Worm (Caenorhabditis elegans) whole organism, young adult: Measurements from ENCODE around the gene bath-37.
A peak's percentile ranks its signal among the peaks of the same experiment; 100 is the strongest.

ENCODE experiments used
- B0019.2 ChIP-seq: fragments of 200-800 bp; sonication (Bioruptor generic); conservative IDR thresholded peaks from 2 replicates; pipeline ENCODE4 v1.3.6; 2022; ENCODE audit warnings: missing genetic modification reagents, missing genetic modification characterization, missing compliant biosample characterization
- C17E4.6 ChIP-seq: fragments of 200-800 bp; sonication (Bioruptor generic); IDR thresholded peaks from 2 replicates; pipeline ENCODE4 v1.3.6; 2022; ENCODE audit warnings: missing genetic modification reagents, missing genetic modification characterization, missing compliant biosample characterization
- F22D6.2 ChIP-seq: sonication (generic microtip); optimal IDR thresholded peaks from 2 replicates; lab custom pipeline; 2016; ENCODE audit warnings: mild to moderate bottlenecking, missing genetic modification characterization, missing compliant biosample characterization
- F57C9.4 ChIP-seq: sonication (generic microtip); optimal IDR thresholded peaks from 2 replicates; lab custom pipeline; 2017; ENCODE audit warnings: mild to moderate bottlenecking, missing genetic modification characterization, missing compliant biosample characterization
- T26A5.8 ChIP-seq: sonication (generic microtip); optimal IDR thresholded peaks from 2 replicates; lab custom pipeline; 2016; ENCODE audit warnings: missing genetic modification characterization, missing compliant biosample characterization
- Y67H2A.10 ChIP-seq: fragments of 200-800 bp; sonication (Bioruptor generic); conservative IDR thresholded peaks from 2 replicates; pipeline ENCODE4 v1.3.6; 2022; ENCODE audit warnings: missing genetic modification reagents, missing genetic modification characterization, missing compliant biosample characterization
- athp-1 ChIP-seq: sonication (generic microtip); optimal IDR thresholded peaks from 2 replicates; lab custom pipeline; 2017; ENCODE audit warnings: mild to moderate bottlenecking, missing genetic modification characterization, missing compliant biosample characterization
- attf-6 ChIP-seq: fragments of 200-800 bp; sonication (Bioruptor generic); IDR thresholded peaks from 2 replicates; pipeline ENCODE4 v1.3.6; 2022; ENCODE audit warnings: missing genetic modification reagents, missing genetic modification characterization, missing compliant biosample characterization
- cebp-1 ChIP-seq, 2 experiments: fragments of 200-800 bp in 1 of 2; sonication (Bioruptor generic) in 1 of 2; sonication (generic microtip) in 1 of 2; IDR thresholded peaks in 1 of 2; optimal IDR thresholded peaks in 1 of 2; 2 replicates each; pipeline versions ENCODE4 v1.3.6 to Lab custom; 2017 to 2022; ENCODE audit warnings: missing compliant biosample characterization in 2 of 2, missing genetic modification characterization in 2 of 2, mild to moderate bottlenecking in 1 of 2, missing genetic modification reagents in 1 of 2, moderate library complexity in 1 of 2
- cebp-2 ChIP-seq: fragments of 200-800 bp; sonication (Bioruptor generic); IDR thresholded peaks from 2 replicates; pipeline ENCODE4 v1.3.6; 2022; ENCODE audit warnings: missing genetic modification characterization, missing compliant biosample characterization
- ceh-79 ChIP-seq: sonication (generic microtip); optimal IDR thresholded peaks from 2 replicates; lab custom pipeline; 2017; ENCODE audit warnings: mild to moderate bottlenecking, missing genetic modification characterization, missing compliant biosample characterization
- egrh-3 ChIP-seq: fragments of 200-800 bp; sonication (Bioruptor generic); IDR thresholded peaks from 2 replicates; pipeline ENCODE4 v1.3.6; 2022; ENCODE audit warnings: missing genetic modification reagents, missing genetic modification characterization, missing compliant biosample characterization
- hmg-1.2 ChIP-seq: fragments of 200-800 bp; sonication (Bioruptor generic); IDR thresholded peaks from 2 replicates; pipeline ENCODE4 v1.3.6; 2022; ENCODE audit warnings: missing genetic modification reagents, missing genetic modification characterization, missing compliant biosample characterization
- hrde-1 ChIP-seq: sonication (generic microtip); optimal IDR thresholded peaks from 2 replicates; lab custom pipeline; 2016; ENCODE audit warnings: missing genetic modification characterization, mild to moderate bottlenecking, missing compliant biosample characterization, moderate library complexity, missing genotype, missing genetic modification reagents, borderline replicate concordance
- let-526 ChIP-seq: fragments of 200-800 bp; sonication (Bioruptor generic); IDR thresholded peaks from 2 replicates; pipeline ENCODE4 v1.3.6; 2022; ENCODE audit warnings: missing genetic modification reagents, missing genetic modification characterization, missing compliant biosample characterization
- lin-54 ChIP-seq: fragments of 200-800 bp; sonication (Bioruptor generic); optimal IDR thresholded peaks from 2 replicates; lab custom pipeline; 2018; ENCODE audit warnings: mild to moderate bottlenecking, missing genetic modification characterization, missing compliant biosample characterization
- lir-1 ChIP-seq: fragments of 200-800 bp; sonication (Bioruptor generic); conservative IDR thresholded peaks from 2 replicates; pipeline ENCODE4 v1.3.6; 2022; ENCODE audit warnings: missing genetic modification reagents, missing genetic modification characterization, missing compliant biosample characterization
- madf-10 ChIP-seq: sonication (generic microtip); optimal IDR thresholded peaks from 2 replicates; lab custom pipeline; 2016; ENCODE audit warnings: mild to moderate bottlenecking, missing genetic modification characterization, missing compliant biosample characterization
- mel-28 ChIP-seq: sonication (generic microtip); optimal IDR thresholded peaks from 2 replicates; lab custom pipeline; 2016; ENCODE audit warnings: borderline replicate concordance, mild to moderate bottlenecking, missing genetic modification characterization, missing compliant biosample characterization
- mxl-1 ChIP-seq: sonication (generic microtip); optimal IDR thresholded peaks from 2 replicates; lab custom pipeline; 2016; ENCODE audit warnings: missing genetic modification characterization, missing compliant biosample characterization
- nfya-1 ChIP-seq: sonication (generic microtip); optimal IDR thresholded peaks from 2 replicates; lab custom pipeline; 2017; ENCODE audit warnings: antibody characterized with exemption, missing compliant biosample characterization, missing genetic modification characterization, borderline replicate concordance; ENCODE audit not compliant: insufficient read depth
- nfya-2 ChIP-seq: fragments of 200-800 bp; sonication (Bioruptor generic); IDR thresholded peaks from 2 replicates; pipeline ENCODE4 v1.3.6; 2022; ENCODE audit warnings: missing genetic modification reagents, missing genetic modification characterization, missing compliant biosample characterization
- nhr-120 ChIP-seq: fragments of 200-800 bp; sonication (Bioruptor generic); IDR thresholded peaks from 2 replicates; pipeline ENCODE4 v1.3.6; 2022; ENCODE audit warnings: missing genetic modification characterization, missing compliant biosample characterization
- nhr-179 ChIP-seq: sonication (generic microtip); optimal IDR thresholded peaks from 2 replicates; lab custom pipeline; 2016; ENCODE audit warnings: mild to moderate bottlenecking, missing genetic modification characterization, missing compliant biosample characterization
- nhr-80 ChIP-seq: sonication (generic microtip); optimal IDR thresholded peaks from 2 replicates; lab custom pipeline; 2016; ENCODE audit warnings: missing genetic modification characterization, missing compliant biosample characterization
- repo-1 ChIP-seq: sonication (generic microtip); optimal IDR thresholded peaks from 2 replicates; lab custom pipeline; 2017; ENCODE audit warnings: mild to moderate bottlenecking, missing genetic modification characterization, missing compliant biosample characterization
- rpc-1 ChIP-seq, 2 experiments: fragments of 150-350 bp in 1 of 2; sonication (generic microtip) in 1 of 2; optimal IDR thresholded peaks; 2 replicates each; lab custom pipeline; 2014 to 2018; ENCODE audit warnings: missing biosample characterization in 1 of 2, missing genetic modification characterization in 1 of 2, missing genetic modification reagents in 1 of 2, missing genotype in 1 of 2
- sdz-38 ChIP-seq: sonication (generic microtip); optimal IDR thresholded peaks from 2 replicates; lab custom pipeline; 2016; ENCODE audit warnings: missing genotype, missing genetic modification characterization, missing compliant biosample characterization
- sea-2 ChIP-seq: fragments of 200-800 bp; sonication (Bioruptor generic); IDR thresholded peaks from 2 replicates; pipeline ENCODE4 v1.3.6; 2022; ENCODE audit warnings: missing genetic modification characterization, missing compliant biosample characterization
- sptf-2 ChIP-seq: fragments of 200-800 bp; sonication (Bioruptor generic); optimal IDR thresholded peaks from 2 replicates; lab custom pipeline; 2018; ENCODE audit warnings: mild to moderate bottlenecking, missing genetic modification characterization, missing compliant biosample characterization
- unc-62 ChIP-seq: fragments of 150-350 bp; optimal IDR thresholded peaks from 2 replicates; lab custom pipeline; 2014; ENCODE audit warnings: missing biosample characterization, missing genetic modification reagents, missing genetic modification characterization
- ztf-26 ChIP-seq: sonication (generic microtip); optimal IDR thresholded peaks from 2 replicates; lab custom pipeline; 2017; ENCODE audit warnings: missing genetic modification characterization, missing compliant biosample characterization
- ztf-28 ChIP-seq: fragments of 200-800 bp; sonication (Bioruptor generic); IDR thresholded peaks from 2 replicates; pipeline ENCODE4 v1.3.6; 2022; ENCODE audit warnings: missing genetic modification reagents, missing genetic modification characterization, missing compliant biosample characterization

The bath-37 gene

DNA sequence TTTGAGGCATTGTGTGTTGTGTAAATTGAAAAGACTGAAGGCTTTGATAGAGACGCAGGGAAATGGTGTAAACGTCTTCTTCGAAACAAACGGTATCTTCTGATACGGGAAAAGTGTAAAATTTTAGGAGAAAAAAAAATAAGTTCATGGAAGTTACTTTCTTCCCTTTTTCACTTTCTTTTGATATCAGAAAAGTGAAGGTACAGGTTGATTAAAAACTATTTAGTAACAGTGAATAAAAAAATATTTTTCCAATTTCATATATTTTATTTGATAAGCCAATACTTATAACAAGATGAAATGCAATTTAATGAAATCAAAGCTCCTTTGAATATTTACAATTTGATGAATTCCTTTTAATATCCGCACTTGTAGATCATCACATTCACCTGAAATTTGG is 41.6 kb downstream of the bath-37 start, which contains the start of gene col-129:
Gene col-129 (minus strand): TSS at position 101 of the 400 bp plus-strand sequence.
- no peak for TF ChIP-seq nfya-1
- TF ChIP-seq F22D6.2 (tag; lab: Kevin White, UChicago) = no peak
- no peak for TF ChIP-seq sea-2
- no peak for TF ChIP-seq repo-1 (tag; lab: Kevin White, UChicago)

DNA sequence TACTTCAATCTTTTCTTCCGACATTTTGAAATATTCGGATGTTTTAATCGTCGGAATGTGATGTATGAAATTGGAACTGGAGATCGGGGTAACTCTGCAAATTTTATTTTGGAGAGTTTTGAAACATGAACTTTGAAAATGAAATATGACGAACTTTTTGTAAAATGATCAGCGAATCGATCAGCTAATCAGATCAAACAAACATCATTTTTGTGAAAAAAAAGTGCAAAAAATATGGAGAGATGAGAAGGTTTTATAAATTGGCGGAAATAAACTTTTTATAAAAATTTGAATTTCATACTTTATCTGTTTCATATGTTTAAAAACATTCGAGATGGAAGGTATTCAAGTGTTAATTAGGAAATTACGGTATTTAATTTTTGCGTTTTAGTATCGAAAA is 42.8 kb downstream of the bath-37 start, which contains the start of gene dlc-2:
Gene dlc-2 (minus strand): TSS at position 101 of the 400 bp plus-strand sequence.
- TF ChIP-seq sptf-2 (GFP tag; lab: Kevin White, UChicago) (no peak), madf-10 (tag; lab: Kevin White, UChicago) (no peak), T26A5.8 (tag; lab: Kevin White, UChicago) (no peak), lir-1 (GFP tag; lab: Robert Waterston, UW) (no peak), mel-28 (tag; lab: Kevin White, UChicago) (no peak), C17E4.6 (GFP tag; lab: Robert Waterston, UW) (no peak), lin-54 (GFP tag; lab: Kevin White, UChicago) (no peak), ztf-28 (no peak), ceh-79 (tag; lab: Kevin White, UChicago) (no peak), F57C9.4 (tag; lab: Kevin White, UChicago) (no peak), let-526 (GFP tag; lab: Robert Waterston, UW) (no peak)

DNA sequence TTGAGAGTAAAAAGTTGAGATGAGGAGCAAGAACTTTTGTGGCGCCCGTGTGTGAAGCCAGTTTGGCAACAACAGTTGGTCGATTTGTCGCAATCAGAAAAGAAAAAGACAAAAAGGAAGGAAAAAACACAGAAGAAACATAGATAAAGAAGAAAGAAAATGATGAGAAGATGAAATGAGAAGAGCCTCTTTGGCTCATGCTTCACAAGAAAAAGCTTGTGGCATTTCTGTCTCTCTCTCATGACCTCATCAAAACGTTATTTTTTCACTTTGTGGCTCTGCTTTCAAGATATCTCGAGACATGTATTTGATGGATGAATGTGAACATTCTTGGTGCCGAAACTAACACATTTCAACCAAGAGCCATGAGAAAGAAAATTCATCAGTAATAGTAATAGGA is 44.4 kb downstream of the bath-37 start:
- TF ChIP-seq ceh-79 (tag; lab: Kevin White, UChicago) = no peak
- no peak for TF ChIP-seq repo-1 (tag; lab: Kevin White, UChicago)
- no peak for TF ChIP-seq nhr-179 (tag; lab: Kevin White, UChicago)
- no peak for TF ChIP-seq nfya-2 (GFP tag; lab: Robert Waterston, UW)
- TF ChIP-seq cebp-1 (GFP tag; IDR thresholded peaks at IDR 0.05; lab: Robert Waterston, UW) = no peak
- no peak for TF ChIP-seq cebp-1 (tag; optimal IDR thresholded peaks at IDR 0.05; lab: Kevin White, UChicago)
- no peak for TF ChIP-seq hrde-1 (tag; lab: Kevin White, UChicago)

DNA sequence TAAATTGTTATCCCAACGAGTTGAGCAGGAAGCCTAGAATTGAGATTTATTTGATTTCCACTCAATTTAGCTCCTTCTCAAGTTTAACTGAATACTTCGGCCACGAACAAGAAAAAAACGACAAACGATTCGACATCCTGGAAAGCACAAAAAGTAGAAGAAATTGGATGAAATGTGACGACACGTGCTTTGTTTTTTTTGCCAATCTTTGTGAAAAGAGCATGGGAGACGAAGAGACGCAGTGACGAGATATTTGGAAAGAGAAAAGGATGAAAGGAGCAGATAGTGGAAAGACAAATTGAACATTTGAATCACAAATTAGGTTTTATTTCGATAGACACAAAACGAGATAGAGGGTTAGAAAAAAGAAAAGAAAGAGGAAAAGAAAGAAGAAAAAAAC is 45.8 kb downstream of the bath-37 start:
- TF ChIP-seq nhr-120 (GFP tag; lab: Robert Waterston, UW) = no peak
- TF ChIP-seq T26A5.8 (tag; lab: Kevin White, UChicago) = no peak
- TF ChIP-seq let-526 (GFP tag; lab: Robert Waterston, UW) = no peak
- TF ChIP-seq hmg-1.2 (GFP tag; lab: Robert Waterston, UW) = peak; percentile 66
- no peak for TF ChIP-seq rpc-1 (optimal IDR thresholded peaks at IDR 0.05; lab: Kevin White, UChicago)
- TF ChIP-seq rpc-1 (tag; optimal IDR thresholded peaks at IDR 0.05; lab: Kevin White, UChicago) = no peak
- TF ChIP-seq Y67H2A.10 (GFP tag; lab: Robert Waterston, UW) = no peak
- TF ChIP-seq cebp-2 (GFP tag; lab: Robert Waterston, UW) = 0 out of 2 replicates have a peak, but pooled peaks have one; percentile 23
- TF ChIP-seq egrh-3 (GFP tag; lab: Robert Waterston, UW) = no peak
- TF ChIP-seq sdz-38 (tag; lab: Kevin White, UChicago) = no peak
- no peak for TF ChIP-seq unc-62
- no peak for TF ChIP-seq B0019.2 (GFP tag; lab: Robert Waterston, UW)
- TF ChIP-seq ztf-26 (tag; lab: Kevin White, UChicago) = no peak

- TF ChIP-seq attf-6 (GFP tag; lab: Robert Waterston, UW) (no peak), athp-1 (tag; lab: Kevin White, UChicago) (no peak), madf-10 (tag; lab: Kevin White, UChicago) (no peak), mxl-1 (tag; lab: Kevin White, UChicago) (no peak), repo-1 (tag; lab: Kevin White, UChicago) (no peak), B0019.2 (GFP tag; lab: Robert Waterston, UW) (no peak), nhr-80 (tag; lab: Kevin White, UChicago) (no peak), egrh-3 (GFP tag; lab: Robert Waterston, UW) (no peak), sea-2 (no peak), F22D6.2 (tag; lab: Kevin White, UChicago) (no peak)
Observed at ce11 chrIV:12120536-12120935, 51.8 kb downstream of the bath-37 start.
